Fruit fly (Drosophila melanogaster) whole organism, larva: ENCODE data around the gene CG33296.
"Not testable (repeated sequence)": the region's sequence is repeated elsewhere in the genome, so short reads cannot be mapped to it uniquely, and the experiment has no call there.

Source experiments
- noc ChIP-seq: fragments of 200-800 bp; sonication (Bioruptor generic); optimal IDR thresholded peaks from 3 replicates; lab custom pipeline; 2019; ENCODE audit warnings: missing biosample characterization, mild to moderate bottlenecking, missing genetic modification characterization, moderate library complexity

The CG33296 gene

dm6 chr2L:7716545-7716944, at the start of gene CG33296:
Gene CG33296 (minus strand): TSS chr2L:7716645.
- no peak for TF ChIP-seq noc (tag; lab: Kevin White, UChicago)

- TF ChIP-seq noc (tag; lab: Kevin White, UChicago), result no peak
These were observed 40.4 kb upstream of the CG33296 start for dm6 chr2L:7756835-7757234.

dm6 chr2L:7754539-7754938, 38.1 kb upstream of the CG33296 start:
- no peak for TF ChIP-seq noc (tag; lab: Kevin White, UChicago)

dm6 chr2L:7753874-7754273, 37.4 kb upstream of the CG33296 start, which contains the start of gene CG46025:
Gene CG46025 (plus strand): TSS chr2L:7754174.
- no peak for TF ChIP-seq noc (tag; lab: Kevin White, UChicago)

dm6 chr2L:7753086-7753485, 36.6 kb upstream of the CG33296 start, which contains the start of gene CG7203:
Gene CG7203 (minus strand): TSS chr2L:7753186.
- TF ChIP-seq noc (tag; lab: Kevin White, UChicago), result no peak

- no peak for TF ChIP-seq noc (tag; lab: Kevin White, UChicago)
These were observed 34.3 kb upstream of the CG33296 start for dm6 chr2L:7750631-7751161.

dm6 chr2L:7746975-7747374, 30.5 kb upstream of the CG33296 start, which contains the start of gene ATPsynGL:
Gene ATPsynGL (plus strand): TSS chr2L:7747275.
- no peak for TF ChIP-seq noc (tag; lab: Kevin White, UChicago)

- no peak for TF ChIP-seq noc (tag; lab: Kevin White, UChicago)
These were observed 28.3 kb upstream of the CG33296 start, which contains the start of gene CG7214 for dm6 chr2L:7744739-7745138. Gene CG7214 (minus strand): TSS chr2L:7744839.

- no peak for TF ChIP-seq noc (tag; lab: Kevin White, UChicago)
These were observed 27.8 kb upstream of the CG33296 start for dm6 chr2L:7744208-7744607.

- TF ChIP-seq noc (tag; lab: Kevin White, UChicago), result no peak
These were observed 25.0 kb upstream of the CG33296 start, which contains the start of gene Acp1 for dm6 chr2L:7741437-7741836. Gene Acp1 (minus strand): TSS chr2L:7741537.

dm6 chr2L:7738709-7739108, 22.3 kb upstream of the CG33296 start, which contains the start of gene CG31904:
Gene CG31904 (minus strand): TSS chr2L:7738809.
- TF ChIP-seq noc (tag; lab: Kevin White, UChicago), result not testable (repeated sequence)

- TF ChIP-seq noc (tag; lab: Kevin White, UChicago), result not testable (repeated sequence)
These were observed 16.1 kb upstream of the CG33296 start, which contains the start of gene CG13796 for dm6 chr2L:7732570-7732969. Gene CG13796 (minus strand): TSS chr2L:7732670.

- peak; percentile 55 for TF ChIP-seq noc (tag; lab: Kevin White, UChicago)
These were observed 10.0 kb upstream of the CG33296 start, which contains the start of gene CG13795 for dm6 chr2L:7726268-7726997. Gene CG13795 (minus strand): TSS chr2L:7726298.

- no peak for TF ChIP-seq noc (tag; lab: Kevin White, UChicago)
These were observed 6.3 kb upstream of the CG33296 start, which contains the start of gene CG13794 for dm6 chr2L:7722723-7723122. Gene CG13794 (minus strand): TSS chr2L:7722823.

- TF ChIP-seq noc (tag; lab: Kevin White, UChicago), result no peak
These were observed 5.7 kb upstream of the CG33296 start for dm6 chr2L:7722102-7722501.

- TF ChIP-seq noc (tag; lab: Kevin White, UChicago), result no peak
These were observed 2.9 kb upstream of the CG33296 start, which contains the start of gene CG13793 for dm6 chr2L:7719387-7719786. Gene CG13793 (minus strand): TSS chr2L:7719487.
